Fruit fly (Drosophila melanogaster): ENCODE measurements around the gene CG7341.

Gene CG7341

dm6 chr3L:18093875-18094274 is 18.9 kb upstream of the CG7341 start (continued):
- TF ChIP-seq Hr51 (GFP tag; optimal IDR thresholded peaks at IDR 0.05) (peak in 1 of 2 experiments; percentile 2), CG30431 (GFP tag; optimal IDR thresholded peaks at IDR 0.05) (no peak), Rx (GFP tag; IDR thresholded peaks at IDR 0.05) (no peak), twi (tag; optimal IDR thresholded peaks at IDR 0.05) (no peak), CG9437 (GFP tag; optimal IDR thresholded peaks at IDR 0.05) (no peak), Taf1 (GFP tag; IDR thresholded peaks at IDR 0.05) (no peak), CG7928 (GFP tag; optimal IDR thresholded peaks at IDR 0.05) (no peak), ewg (GFP tag; optimal IDR thresholded peaks at IDR 0.05) (no peak), CG11504 (tag; optimal IDR thresholded peaks at IDR 0.05) (peak; percentile 15), lbe (GFP tag; optimal IDR thresholded peaks at IDR 0.05) (no peak), scrt (GFP tag; optimal IDR thresholded peaks at IDR 0.05) (peak; percentile 46), CG10366 (GFP tag; IDR thresholded peaks at IDR 0.05) (no peak), h (optimal IDR thresholded peaks at IDR 0.05) (no peak), Lim3 (GFP tag; IDR thresholded peaks at IDR 0.05) (no peak), CG4360 (GFP tag; IDR thresholded peaks at IDR 0.05) (no peak)

dm6 chr3L:18096726-18097125 is 16.0 kb upstream of the CG7341 start:
- TF ChIP-seq bsh (GFP tag; optimal IDR thresholded peaks at IDR 0.05), result peak; percentile 34 to 58
- TF ChIP-seq Dll (GFP tag; IDR thresholded peaks at IDR 0.05; ENCODE audit: partially characterized antibody), result no peak
- no peak for TF ChIP-seq CG16813 (GFP tag; IDR thresholded peaks at IDR 0.05; ENCODE audit: partially characterized antibody)
- peak; percentile 51; the same call in 1 of the 2 replicates for TF ChIP-seq Drgx (GFP tag; IDR thresholded peaks at IDR 0.05)
- peak; percentile 6 for TF ChIP-seq CG11504 (tag; optimal IDR thresholded peaks at IDR 0.05)
- peak; percentile 6 for TF ChIP-seq CG10979 (tag; optimal IDR thresholded peaks at IDR 0.05)
- TF ChIP-seq phol (tag; optimal IDR thresholded peaks at IDR 0.05), result peak; percentile 2
- peak; percentile 27 for TF ChIP-seq gem (tag; optimal IDR thresholded peaks at IDR 0.05)
- peak; percentile 19 for TF ChIP-seq Blimp-1 (GFP tag; optimal IDR thresholded peaks at IDR 0.05)
- peak; percentile 36 for TF ChIP-seq Sox102F (GFP tag; optimal IDR thresholded peaks at IDR 0.05)
- TF ChIP-seq CG31441 (GFP tag; IDR thresholded peaks at IDR 0.05), result 0 out of 2 replicates have a peak, but pooled peaks have one; percentile 14
- TF ChIP-seq Oli (tag; optimal IDR thresholded peaks at IDR 0.05), result peak; percentile 1
- no peak for TF ChIP-seq bab2 (GFP tag; optimal IDR thresholded peaks at IDR 0.05)

- TF ChIP-seq CG11560 (tag; IDR thresholded peaks at IDR 0.05), result no peak
- TF ChIP-seq stc (GFP tag; IDR thresholded peaks at IDR 0.05), result no peak
- TF ChIP-seq CG15073 (GFP tag; optimal IDR thresholded peaks at IDR 0.05), result no peak
- no peak for TF ChIP-seq Mrtf (GFP tag; IDR thresholded peaks at IDR 0.05)
- no peak for TF ChIP-seq CG16815 (GFP tag; optimal IDR thresholded peaks at IDR 0.05)
- TF ChIP-seq CG7372 (GFP tag; IDR thresholded peaks at IDR 0.05), result no peak
- TF ChIP-seq exex (tag; optimal IDR thresholded peaks at IDR 0.05), result no peak
- TF ChIP-seq CG6765 (GFP tag; optimal IDR thresholded peaks at IDR 0.05), result no peak
- no peak for TF ChIP-seq dmrt11E (tag; optimal IDR thresholded peaks at IDR 0.05)
- TF ChIP-seq fd96Cb (tag; optimal IDR thresholded peaks at IDR 0.05), result no peak
- TF ChIP-seq her (GFP tag; optimal IDR thresholded peaks at IDR 0.05), result no peak
- no peak for TF ChIP-seq zfh2 (GFP tag; optimal IDR thresholded peaks at IDR 0.05)
- TF ChIP-seq Lim3 (GFP tag; IDR thresholded peaks at IDR 0.05), result no peak
- TF ChIP-seq CG2120 (GFP tag; optimal IDR thresholded peaks at IDR 0.05), result no peak
- TF ChIP-seq bbx (GFP tag; IDR thresholded peaks at IDR 0.05; ENCODE audit: partially characterized antibody), result no peak
- no peak for TF ChIP-seq NC2β (GFP tag; optimal IDR thresholded peaks at IDR 0.05)
- TF ChIP-seq nerfin-1 (tag; optimal IDR thresholded peaks at IDR 0.05), result no peak
- no peak for TF ChIP-seq ATbp (GFP tag; optimal IDR thresholded peaks at IDR 0.05)
- TF ChIP-seq sr (GFP tag; IDR thresholded peaks at IDR 0.05), result no peak
- TF ChIP-seq HLH3B (GFP tag; IDR thresholded peaks at IDR 0.05), result no peak
- TF ChIP-seq CG9797 (GFP tag; optimal IDR thresholded peaks at IDR 0.05), result no peak
- TF ChIP-seq CG16779 (GFP tag; IDR thresholded peaks at IDR 0.05), result no peak
- TF ChIP-seq CG17361 (GFP tag; IDR thresholded peaks at IDR 0.05), result no peak
- TF ChIP-seq fru (optimal IDR thresholded peaks at IDR 0.05), result no peak
- TF ChIP-seq trh (GFP tag; optimal IDR thresholded peaks at IDR 0.05), result no peak
These were observed 13.0 kb upstream of the CG7341 start for dm6 chr3L:18099715-18100114.

Data from whole organism, embryonic.